Fruit fly (Drosophila melanogaster) whole organism, prepupa: ENCODE measurements around the gene ntc.

Source experiments
- CG10669 ChIP-seq: fragments of 200-800 bp; sonication (Bioruptor generic); optimal IDR thresholded peaks from 3 replicates; lab custom pipeline; 2018; ENCODE audit warnings: missing biosample characterization, mild to moderate bottlenecking, missing genetic modification characterization, moderate library complexity
- CG3919 ChIP-seq: fragments of 200-800 bp; sonication (Bioruptor generic); optimal IDR thresholded peaks from 3 replicates; lab custom pipeline; 2016; ENCODE audit warnings: missing biosample characterization, missing genetic modification characterization
- CG4318 ChIP-seq: fragments of 200-800 bp; sonication (Bioruptor generic); optimal IDR thresholded peaks from 3 replicates; lab custom pipeline; 2017; ENCODE audit warnings: missing biosample characterization, mild to moderate bottlenecking, missing genetic modification characterization
- CG6854 ChIP-seq: fragments of 200-800 bp; sonication (Bioruptor generic); optimal IDR thresholded peaks from 2 replicates; lab custom pipeline; 2017; ENCODE audit warnings: missing biosample characterization, mild to moderate bottlenecking, missing genetic modification characterization
- CG8632 ChIP-seq: fragments of 200-800 bp; sonication (Bioruptor generic); optimal IDR thresholded peaks from 3 replicates; lab custom pipeline; 2016; ENCODE audit warnings: missing biosample characterization, missing genetic modification characterization
- Sox14 ChIP-seq: fragments of 200-800 bp; sonication (Bioruptor generic); optimal IDR thresholded peaks from 3 replicates; lab custom pipeline; 2016; ENCODE audit warnings: missing biosample characterization, missing genetic modification characterization
- fd85E ChIP-seq: fragments of 200-800 bp; sonication (Bioruptor generic); optimal IDR thresholded peaks from 3 replicates; lab custom pipeline; 2016; ENCODE audit warnings: missing biosample characterization, missing genetic modification characterization
- fkh ChIP-seq: fragments of 200-800 bp; sonication (Bioruptor generic); optimal IDR thresholded peaks from 3 replicates; lab custom pipeline; 2017; ENCODE audit warnings: missing biosample characterization, mild to moderate bottlenecking, missing genetic modification characterization, moderate library complexity
- net ChIP-seq: fragments of 200-800 bp; sonication (Bioruptor generic); optimal IDR thresholded peaks from 3 replicates; lab custom pipeline; 2016; ENCODE audit warnings: missing biosample characterization, missing genetic modification characterization
- svp ChIP-seq: fragments of 200-800 bp; sonication (Bioruptor generic); peaks from one replicate; lab custom pipeline; 2016; ENCODE audit warnings: missing biosample characterization, missing genetic modification characterization

dm6 chr3L:3809943-3810342 is 3.7 kb upstream of the ntc start, which contains the start of gene CG32262:
- TF ChIP-seq svp (GFP tag; lab: Kevin White, UChicago) (no peak), CG3919 (GFP tag; lab: Kevin White, UChicago) (no peak), CG6854 (GFP tag; lab: Kevin White, UChicago) (no peak), CG8632 (GFP tag; lab: Kevin White, UChicago) (no peak), CG10669 (GFP tag; lab: Kevin White, UChicago) (no peak), fd85E (GFP tag; lab: Kevin White, UChicago) (no peak), CG4318 (no peak), Sox14 (no peak), net (GFP tag; lab: Kevin White, UChicago) (no peak), fkh (GFP tag; lab: Kevin White, UChicago) (no peak)
